Worm (Caenorhabditis elegans): ENCODE results near the gene nhx-4.
"Not testable (repeated sequence)": the region's sequence is repeated elsewhere in the genome, so short reads cannot be mapped to it uniquely, and the experiment has no call there.

The nhx-4 gene

DNA sequence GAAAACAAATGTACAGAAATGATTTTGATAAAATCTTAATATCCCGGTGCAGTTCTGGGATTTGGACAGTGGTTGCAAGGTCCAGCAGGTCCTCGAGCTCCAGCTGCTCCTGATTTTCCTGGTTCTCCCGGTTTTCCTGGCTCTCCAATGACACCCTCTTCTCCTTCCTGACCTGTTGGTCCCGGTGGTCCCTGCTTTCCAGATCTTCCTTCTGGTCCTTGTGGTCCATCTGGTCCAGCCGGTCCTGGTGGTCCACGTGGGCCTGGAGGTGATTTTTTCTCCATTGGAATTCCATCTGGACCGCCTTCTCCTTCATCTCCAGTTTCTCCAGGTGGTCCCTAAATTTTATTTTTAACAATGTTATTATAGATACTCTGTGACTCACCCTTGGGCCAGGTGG, 38.8 kb upstream of the nhx-4 start:
- TF ChIP-seq snpc-4 (tag; optimal IDR thresholded peaks at IDR 0.05) (no peak), R02D3.7 (tag; optimal IDR thresholded peaks at IDR 0.05) (no peak), nhr-28 (tag; optimal IDR thresholded peaks at IDR 0.05) (no peak), lsy-12 (tag; optimal IDR thresholded peaks at IDR 0.05) (no peak), unc-62 (GFP tag; optimal IDR thresholded peaks at IDR 0.05) (no peak), nhr-12 (tag; optimal IDR thresholded peaks at IDR 0.05) (no peak), lin-15B (tag; optimal IDR thresholded peaks at IDR 0.05) (no peak), ztf-4 (tag; optimal IDR thresholded peaks at IDR 0.05) (no peak), aly-2 (tag; optimal IDR thresholded peaks at IDR 0.05) (no peak), elt-2 (tag; optimal IDR thresholded peaks at IDR 0.05) (no peak), mdl-1 (tag; optimal IDR thresholded peaks at IDR 0.05) (no peak), ZK546.5 (tag; optimal IDR thresholded peaks at IDR 0.05) (no peak), fkh-2 (tag; optimal IDR thresholded peaks at IDR 0.05) (no peak), nhr-25 (tag; optimal IDR thresholded peaks at IDR 0.05) (no peak)

- TF ChIP-seq nhr-11 (tag; optimal IDR thresholded peaks at IDR 0.05) (no peak), nhr-77 (tag; optimal IDR thresholded peaks at IDR 0.05) (no peak), daf-12 (tag; optimal IDR thresholded peaks at IDR 0.05) (no peak), elt-2 (tag; optimal IDR thresholded peaks at IDR 0.05) (no peak), fkh-10 (GFP tag; optimal IDR thresholded peaks at IDR 0.05) (no peak), nhr-28 (tag; optimal IDR thresholded peaks at IDR 0.05) (no peak)
Observed at ce11 chrX:6877436-6877835, 36.7 kb upstream of the nhx-4 start, which contains the start of gene col-173. Gene col-173 (minus strand): TSS chrX:6877536.

- TF ChIP-seq nhr-43 (tag; optimal IDR thresholded peaks at IDR 0.05; ENCODE audit: poor library complexity, severe bottlenecking); aly-2 (tag; optimal IDR thresholded peaks at IDR 0.05); nhr-23 (tag; optimal IDR thresholded peaks at IDR 0.05): not testable (repeated sequence)
Observed at ce11 chrX:6881795-6882194, 32.3 kb upstream of the nhx-4 start, which contains the start of gene F41C6.6. Gene F41C6.6 (minus strand): TSS chrX:6881895.

ce11 chrX:6884439-6884838, 29.6 kb upstream of the nhx-4 start:
- TF ChIP-seq elt-2 (tag; optimal IDR thresholded peaks at IDR 0.05) (peak; percentile 59), lin-15B (tag; optimal IDR thresholded peaks at IDR 0.05) (no peak), ceh-16 (tag; optimal IDR thresholded peaks at IDR 0.05) (no peak), pqm-1 (tag; optimal IDR thresholded peaks at IDR 0.05) (peak; percentile 5), aly-2 (tag; optimal IDR thresholded peaks at IDR 0.05) (no peak), lin-39 (tag; optimal IDR thresholded peaks at IDR 0.05) (no peak), pha-4 (tag; optimal IDR thresholded peaks at IDR 0.05) (peak; percentile 48)

- TF ChIP-seq nhr-12 (tag; optimal IDR thresholded peaks at IDR 0.05) (no peak), fkh-2 (tag; optimal IDR thresholded peaks at IDR 0.05) (no peak), pqm-1 (tag; optimal IDR thresholded peaks at IDR 0.05) (peak; percentile 72), pha-4 (tag; optimal IDR thresholded peaks at IDR 0.05) (peak; percentile 8), fkh-10 (GFP tag; optimal IDR thresholded peaks at IDR 0.05) (no peak), nhr-25 (tag; optimal IDR thresholded peaks at IDR 0.05) (no peak), daf-12 (tag; optimal IDR thresholded peaks at IDR 0.05) (no peak), elt-2 (tag; optimal IDR thresholded peaks at IDR 0.05) (peak; percentile 88)
Observed at ce11 chrX:6885227-6885853, 28.7 kb upstream of the nhx-4 start, which contains the start of gene F41C6.7. Gene F41C6.7 (minus strand): TSS chrX:6885277.

DNA sequence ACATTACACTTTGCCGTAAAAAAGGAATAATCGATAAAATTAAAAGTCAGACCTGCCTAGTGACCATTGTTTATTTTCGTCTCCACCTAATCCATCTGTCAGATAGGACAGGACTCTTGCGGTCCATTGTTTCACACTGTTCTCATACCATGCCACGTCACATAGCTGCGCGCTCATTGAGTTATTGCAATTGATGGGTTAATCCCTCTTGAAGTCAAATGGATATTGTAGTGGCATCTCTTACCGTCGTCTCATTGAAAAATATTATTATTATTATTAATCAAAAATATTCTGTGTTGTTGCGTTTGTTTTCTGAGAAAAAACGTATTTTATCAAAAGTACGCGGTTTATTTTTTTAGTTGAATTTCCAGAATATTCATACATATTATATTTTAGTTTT, 25.9 kb upstream of the nhx-4 start:
- TF ChIP-seq nhr-12 (tag; optimal IDR thresholded peaks at IDR 0.05), result no peak
- no peak for TF ChIP-seq pha-4 (tag; optimal IDR thresholded peaks at IDR 0.05)

DNA sequence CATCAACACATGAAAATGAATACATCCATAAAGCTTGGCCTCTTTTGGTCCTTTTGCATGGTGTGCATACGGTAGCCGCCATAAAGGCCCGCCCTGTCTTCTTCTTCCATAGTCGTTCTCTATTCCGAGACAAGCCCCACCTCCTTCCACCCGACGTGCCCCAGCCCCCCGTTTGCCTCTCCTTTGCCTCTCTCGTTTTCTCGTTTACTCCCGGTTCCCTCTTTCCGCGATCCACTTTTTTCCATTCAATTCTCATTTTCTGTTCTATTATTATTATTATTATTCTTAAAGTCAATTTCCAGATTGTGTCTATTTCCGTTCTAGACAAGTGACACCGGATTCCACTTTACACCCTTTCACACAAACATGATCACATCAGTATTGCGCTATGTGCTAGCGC, 24.7 kb upstream of the nhx-4 start, which contains the start of gene unc-6:
Gene unc-6, plus strand, starts transcription at position 301 of the 400 bp plus-strand sequence.
- TF ChIP-seq R02D3.7 (tag; optimal IDR thresholded peaks at IDR 0.05) (no peak), nhr-23 (tag; optimal IDR thresholded peaks at IDR 0.05) (no peak), tbx-2 (tag; optimal IDR thresholded peaks at IDR 0.05) (no peak), egl-5 (tag; optimal IDR thresholded peaks at IDR 0.05) (no peak), daf-12 (tag; optimal IDR thresholded peaks at IDR 0.05) (no peak), jun-1 (tag; optimal IDR thresholded peaks at IDR 0.05) (no peak)

All from whole organism, L3 larva.